Worm (Caenorhabditis elegans): ENCODE data around the gene clec-144.

The clec-144 gene

DNA sequence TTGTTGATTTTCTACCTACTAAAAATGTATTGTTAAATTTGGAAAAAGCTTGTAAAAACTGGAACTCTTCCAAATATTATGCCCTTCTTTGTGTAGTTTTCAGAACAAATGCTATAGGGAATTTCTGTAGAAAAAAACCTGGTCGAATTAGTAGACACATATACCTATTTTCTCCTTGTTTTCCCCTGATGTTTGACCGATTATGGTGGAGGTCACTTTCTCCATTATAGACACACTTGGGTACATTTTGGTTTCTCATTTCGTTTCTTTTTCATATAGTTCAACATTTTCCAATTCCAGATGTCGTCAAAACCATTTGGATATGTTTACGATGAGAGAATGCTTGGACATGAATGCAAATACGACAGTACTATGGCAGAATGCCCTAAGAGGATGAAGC lies 33.6 kb downstream of the clec-144 start, which contains the start of gene hda-5:
TSS of gene hda-5 (plus strand) at position 301 of the 400 bp plus-strand sequence.
- TF ChIP-seq flt-1 (GFP tag; IDR thresholded peaks at IDR 0.05) (no peak), ref-1 (GFP tag; conservative IDR thresholded peaks at IDR 0.05) (no peak), klf-2 (GFP tag; conservative IDR thresholded peaks at IDR 0.05) (no peak), cog-1 (tag; optimal IDR thresholded peaks at IDR 0.05) (no peak)

DNA sequence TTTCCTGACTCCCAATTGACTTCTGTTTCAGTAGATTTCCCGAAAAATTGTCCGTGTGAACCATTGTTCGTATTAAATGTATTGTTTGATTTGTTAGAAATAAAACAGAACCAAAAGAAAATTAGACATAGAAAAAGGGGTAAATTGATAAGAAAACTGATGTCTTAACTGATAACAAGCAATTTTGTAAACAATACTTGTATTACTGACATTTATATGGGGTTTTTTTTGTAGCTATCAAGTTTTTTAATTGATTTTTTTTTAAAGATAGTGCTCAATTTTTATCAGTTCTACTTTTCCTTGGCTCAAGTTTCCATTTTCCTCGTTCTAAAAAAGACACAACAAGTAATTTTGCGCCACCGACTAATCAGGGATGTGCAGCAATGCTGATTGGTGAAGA lies 35.2 kb downstream of the clec-144 start:
- TF ChIP-seq T22C8.4 (GFP tag; IDR thresholded peaks at IDR 0.05) (no peak), ztf-23 (GFP tag; IDR thresholded peaks at IDR 0.05) (no peak), flt-1 (GFP tag; IDR thresholded peaks at IDR 0.05) (no peak), med-1 (GFP tag; optimal IDR thresholded peaks at IDR 0.05; ENCODE audit: insufficient read depth) (no peak), klf-2 (GFP tag; conservative IDR thresholded peaks at IDR 0.05) (no peak), ztf-29 (GFP tag; IDR thresholded peaks at IDR 0.05) (no peak)

DNA sequence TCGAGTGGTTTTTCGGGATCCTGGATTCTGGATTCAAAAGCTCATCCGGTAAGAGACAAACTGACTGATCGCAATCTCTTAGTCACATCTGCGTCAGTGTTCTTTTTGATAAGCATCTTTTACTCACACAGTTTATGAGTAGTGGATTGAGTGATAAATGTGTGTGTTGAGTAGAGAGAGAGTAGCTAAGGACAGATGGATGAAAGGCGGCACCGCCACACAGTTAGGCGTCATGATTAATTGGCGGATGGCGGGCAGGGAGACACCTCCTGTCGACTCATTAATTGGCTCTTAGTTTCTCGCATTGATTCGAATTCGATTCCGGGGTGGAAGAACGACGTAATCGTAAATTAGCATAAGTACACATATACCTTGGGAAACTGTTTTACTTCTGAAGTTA lies 38.0 kb downstream of the clec-144 start:
- TF ChIP-seq klf-2 (GFP tag; conservative IDR thresholded peaks at IDR 0.05) = no peak
- TF ChIP-seq ref-1 (GFP tag; conservative IDR thresholded peaks at IDR 0.05) = no peak
- no peak for TF ChIP-seq tab-1 (GFP tag; IDR thresholded peaks at IDR 0.05)
- TF ChIP-seq cog-1 (tag; optimal IDR thresholded peaks at IDR 0.05) = no peak
- no peak for TF ChIP-seq ztf-29 (GFP tag; IDR thresholded peaks at IDR 0.05)
- no peak for TF ChIP-seq T22C8.4 (GFP tag; IDR thresholded peaks at IDR 0.05)
- TF ChIP-seq flt-1 (GFP tag; IDR thresholded peaks at IDR 0.05) = no peak
- no peak for TF ChIP-seq med-1 (GFP tag; optimal IDR thresholded peaks at IDR 0.05; ENCODE audit: insufficient read depth)

DNA sequence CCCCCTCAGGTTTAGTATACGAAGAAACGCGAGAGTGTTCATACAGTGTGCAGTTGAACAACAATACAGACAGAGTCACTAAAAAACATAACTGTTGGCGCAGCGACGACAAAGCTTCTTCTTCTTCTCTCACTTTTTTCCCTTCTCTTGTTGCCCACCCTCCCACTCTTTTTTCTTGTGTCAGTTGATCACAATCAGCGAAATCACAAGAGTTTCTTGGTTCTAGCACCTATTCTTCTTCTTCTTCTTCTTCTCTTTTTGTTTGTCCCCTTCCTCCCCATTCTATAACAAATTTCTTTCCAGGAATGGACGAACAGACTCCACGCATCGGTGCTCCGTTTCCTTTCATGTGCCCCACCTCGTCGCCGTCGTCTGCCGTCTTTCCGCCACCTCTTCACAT lies 41.9 kb downstream of the clec-144 start, which contains the start of gene F43G6.4:
TSS of gene F43G6.4 (plus strand) at position 301 of the 400 bp plus-strand sequence.
- TF ChIP-seq klf-2 (GFP tag; conservative IDR thresholded peaks at IDR 0.05) (no peak), ztf-29 (GFP tag; IDR thresholded peaks at IDR 0.05) (no peak), T22C8.4 (GFP tag; IDR thresholded peaks at IDR 0.05) (no peak)

DNA sequence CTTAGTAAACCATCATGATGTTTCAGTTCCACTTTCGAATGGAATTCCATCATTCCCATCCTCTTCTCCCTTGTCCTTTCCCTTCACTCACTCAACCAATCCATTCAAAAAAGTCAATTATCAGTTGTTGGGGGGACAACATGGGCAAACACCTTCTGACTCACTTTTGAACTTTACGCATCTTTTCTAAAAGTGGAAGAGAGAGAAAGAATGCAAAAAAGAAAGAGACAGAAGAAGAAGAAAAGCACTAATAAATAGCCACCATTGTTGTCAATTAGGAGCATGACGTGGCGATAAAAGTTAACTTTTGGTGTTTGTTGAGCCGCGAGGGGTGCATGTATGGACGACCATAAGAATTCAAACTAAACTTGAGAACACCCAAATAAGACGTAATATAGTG lies 44.4 kb downstream of the clec-144 start:
- no peak for TF ChIP-seq med-1 (GFP tag; optimal IDR thresholded peaks at IDR 0.05; ENCODE audit: insufficient read depth)
- no peak for TF ChIP-seq ref-1 (GFP tag; conservative IDR thresholded peaks at IDR 0.05)
- no peak for TF ChIP-seq klf-2 (GFP tag; conservative IDR thresholded peaks at IDR 0.05)
- no peak for TF ChIP-seq ztf-23 (GFP tag; IDR thresholded peaks at IDR 0.05)
- TF ChIP-seq T22C8.4 (GFP tag; IDR thresholded peaks at IDR 0.05) = no peak
- no peak for TF ChIP-seq tab-1 (GFP tag; IDR thresholded peaks at IDR 0.05)
- TF ChIP-seq flt-1 (GFP tag; IDR thresholded peaks at IDR 0.05) = no peak
- TF ChIP-seq ztf-29 (GFP tag; IDR thresholded peaks at IDR 0.05) = no peak
- TF ChIP-seq cog-1 (tag; optimal IDR thresholded peaks at IDR 0.05) = no peak

DNA sequence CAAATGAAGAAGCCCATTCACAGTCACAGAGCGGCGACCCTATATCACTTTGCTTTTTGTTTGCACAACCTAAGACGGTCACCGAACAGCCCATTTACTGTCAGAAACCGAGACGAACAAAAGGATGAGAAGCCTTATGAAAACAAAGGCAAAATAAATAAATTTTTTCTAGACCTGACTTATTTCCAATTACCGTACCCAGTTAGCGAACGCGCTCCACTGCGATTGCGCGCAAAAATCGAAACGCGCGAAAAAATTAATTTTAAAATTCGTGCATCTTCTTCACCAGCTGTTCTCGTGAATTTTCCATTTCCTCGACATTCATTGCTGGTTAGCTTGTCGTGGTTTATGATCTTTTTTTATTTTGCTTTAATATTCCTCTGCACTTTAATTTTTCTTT lies 49.9 kb downstream of the clec-144 start, which contains the start of gene F43G6.16:
TSS of gene F43G6.16 (minus strand) at position 141 of the 400 bp plus-strand sequence.
- TF ChIP-seq T22C8.4 (GFP tag; IDR thresholded peaks at IDR 0.05) (no peak), ztf-29 (GFP tag; IDR thresholded peaks at IDR 0.05) (no peak), ztf-23 (GFP tag; IDR thresholded peaks at IDR 0.05) (no peak), flt-1 (GFP tag; IDR thresholded peaks at IDR 0.05) (no peak), med-1 (GFP tag; optimal IDR thresholded peaks at IDR 0.05; ENCODE audit: insufficient read depth) (no peak), cog-1 (tag; optimal IDR thresholded peaks at IDR 0.05) (no peak), tab-1 (GFP tag; IDR thresholded peaks at IDR 0.05) (no peak), ref-1 (GFP tag; conservative IDR thresholded peaks at IDR 0.05) (no peak), klf-2 (GFP tag; conservative IDR thresholded peaks at IDR 0.05) (no peak)

Measured in whole organism, midembryonic.